Worm (Caenorhabditis elegans) whole organism, midembryonic: ENCODE measurements around the gene srh-21.

Source experiments
- cog-1 ChIP-seq: sonication (generic microtip); optimal IDR thresholded peaks from 2 replicates; lab custom pipeline; 2016; ENCODE audit warnings: missing genetic modification characterization, missing compliant biosample characterization
- tab-1 ChIP-seq: fragments of 200-800 bp; sonication (Bioruptor generic); IDR thresholded peaks from 2 replicates; pipeline ENCODE4 v1.3.6; 2022; ENCODE audit warnings: missing genetic modification characterization, missing compliant biosample characterization

ce11 chrV:4889976-4890479 lies 36.4 kb upstream of the srh-21 start, which contains the start of gene T19H12.2:
- TF ChIP-seq tab-1 (no peak), cog-1 (no peak)
